Worm (Caenorhabditis elegans) whole organism, early embryonic: ENCODE measurements around the gene ptp-3.

Source experiments
- B0310.2 ChIP-seq: sonication (generic microtip); optimal IDR thresholded peaks from 2 replicates; lab custom pipeline; 2016; ENCODE audit warnings: mild to moderate bottlenecking, missing genetic modification characterization, missing compliant biosample characterization
- F13C5.2 ChIP-seq: sonication (generic microtip); optimal IDR thresholded peaks from 2 replicates; lab custom pipeline; 2017; ENCODE audit warnings: mild to moderate bottlenecking, missing genetic modification characterization, inconsistent platforms, missing compliant biosample characterization
- aly-1 ChIP-seq: sonication (generic microtip); optimal IDR thresholded peaks from 2 replicates; lab custom pipeline; 2016; ENCODE audit warnings: missing genetic modification characterization, missing compliant biosample characterization
- ama-1 ChIP-seq: fragments of 150-350 bp; optimal IDR thresholded peaks from 2 replicates; lab custom pipeline; 2014
- flt-1 ChIP-seq: fragments of 200-800 bp; sonication (Bioruptor generic); IDR thresholded peaks from 2 replicates; pipeline ENCODE4 v1.3.6; 2022; ENCODE audit warnings: missing genetic modification characterization, missing compliant biosample characterization
- hmbx-1 ChIP-seq: sonication (generic microtip); optimal IDR thresholded peaks from 2 replicates; lab custom pipeline; 2016; ENCODE audit warnings: mild to moderate bottlenecking, missing genetic modification characterization, missing compliant biosample characterization
- hmg-4 ChIP-seq: fragments of 200-800 bp; sonication (Bioruptor generic); optimal IDR thresholded peaks from 2 replicates; lab custom pipeline; 2018; ENCODE audit warnings: mild to moderate bottlenecking, missing genetic modification characterization, missing compliant biosample characterization
- tbx-11 ChIP-seq: fragments of 200-800 bp; sonication (Bioruptor generic); IDR thresholded peaks from 2 replicates; pipeline ENCODE4 v1.3.6; 2022; ENCODE audit warnings: missing genetic modification characterization, missing compliant biosample characterization

ce11 chrII:10949383-10949782 is 26.0 kb upstream of the ptp-3 start:
- no peak for TF ChIP-seq ama-1 (lab: Kevin White, UChicago)
- no peak for TF ChIP-seq F13C5.2 (tag; lab: Kevin White, UChicago)
- no peak for TF ChIP-seq tbx-11 (GFP tag; lab: Robert Waterston, UW)
- no peak for TF ChIP-seq hmg-4
- no peak for TF ChIP-seq flt-1
- no peak for TF ChIP-seq aly-1
- TF ChIP-seq hmbx-1 (tag; lab: Kevin White, UChicago): no peak
- no peak for TF ChIP-seq B0310.2 (tag; lab: Kevin White, UChicago)
